Fruit fly (Drosophila melanogaster): ENCODE measurements around the gene Osi3.

The Osi3 gene

DNA sequence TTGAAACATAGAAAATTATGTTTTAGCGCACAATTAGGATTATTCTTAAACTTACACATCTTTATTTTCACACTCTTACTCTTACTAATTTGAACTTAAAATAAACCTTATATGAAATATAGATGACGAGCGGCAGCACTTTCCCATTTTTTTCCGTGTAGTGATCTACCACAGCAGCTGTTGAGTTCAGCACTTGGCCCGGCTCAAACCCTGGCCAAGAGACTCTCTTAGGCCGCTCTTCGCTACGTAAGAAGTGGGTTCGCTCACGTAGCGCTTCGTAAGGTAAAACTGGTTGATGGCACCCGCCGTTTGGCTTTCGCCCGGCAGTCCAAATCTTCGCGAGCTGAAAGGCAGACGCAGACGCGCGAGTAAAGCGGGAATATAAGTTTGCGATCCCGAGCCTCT lies 17.1 kb upstream of the Osi3 start, which contains the start of gene Osi24 (continued):
- TF ChIP-seq Opbp (GFP tag; IDR thresholded peaks at IDR 0.05; ENCODE audit: partially characterized antibody) (no peak), unc-4 (GFP tag; IDR thresholded peaks at IDR 0.05; ENCODE audit: partially characterized antibody) (no peak), Fer2 (tag; optimal IDR thresholded peaks at IDR 0.05) (no peak), tio (GFP tag; optimal IDR thresholded peaks at IDR 0.05) (peak; percentile 53), psq (GFP tag; optimal IDR thresholded peaks at IDR 0.05) (no peak), az2 (GFP tag; optimal IDR thresholded peaks at IDR 0.05) (peak; percentile 39), inv (GFP tag; IDR thresholded peaks at IDR 0.05; ENCODE audit: partially characterized antibody) (no peak), CG3726 (GFP tag; IDR thresholded peaks at IDR 0.05) (peak; percentile 64; the same call in 2 of the 3 replicates), repo (GFP tag; optimal IDR thresholded peaks at IDR 0.05) (no peak), Side (GFP tag; optimal IDR thresholded peaks at IDR 0.05) (peak; percentile 37), CG15601 (tag; optimal IDR thresholded peaks at IDR 0.05) (peak; percentile 15), Lpt (GFP tag; optimal IDR thresholded peaks at IDR 0.05) (no peak), fru (optimal IDR thresholded peaks at IDR 0.05) (no peak), phol (tag; optimal IDR thresholded peaks at IDR 0.05) (peak; percentile 58), CG7963 (GFP tag; IDR thresholded peaks at IDR 0.05; ENCODE audit: partially characterized antibody) (no peak), CG6791 (GFP tag; IDR thresholded peaks at IDR 0.05; ENCODE audit: partially characterized antibody) (no peak), luna (GFP tag; optimal IDR thresholded peaks at IDR 0.05) (no peak), CG1529 (GFP tag; optimal IDR thresholded peaks at IDR 0.05) (peak; percentile 42), Jarid2 (GFP tag; optimal IDR thresholded peaks at IDR 0.05) (peak; percentile 63), CoRest (tag; optimal IDR thresholded peaks at IDR 0.05) (peak; percentile 27), CG30020 (tag; optimal IDR thresholded peaks at IDR 0.05) (no peak), hkb (optimal IDR thresholded peaks at IDR 0.05) (no peak), hkb (GFP tag; IDR thresholded peaks at IDR 0.05) (peak; percentile 68), Poxn (GFP tag; IDR thresholded peaks at IDR 0.05) (no peak), Ada2b (GFP tag; IDR thresholded peaks at IDR 0.05) (peak; percentile 65), CG10462 (GFP tag; optimal IDR thresholded peaks at IDR 0.05) (peak; percentile 18), slbo (GFP tag; IDR thresholded peaks at IDR 0.05) (peak; percentile 60), CG3065 (GFP tag; optimal IDR thresholded peaks at IDR 0.05) (no peak), gt (GFP tag; IDR thresholded peaks at IDR 0.05) (no peak), sqz (GFP tag; optimal IDR thresholded peaks at IDR 0.05) (no peak), CG32772 (GFP tag; IDR thresholded peaks at IDR 0.05) (peak; percentile 62), Ets97D (GFP tag; optimal IDR thresholded peaks at IDR 0.05) (no peak), C15 (GFP tag; IDR thresholded peaks at IDR 0.05) (no peak), disco-r (GFP tag; optimal IDR thresholded peaks at IDR 0.05) (no peak), zfh1 (GFP tag; IDR thresholded peaks at IDR 0.05) (peak; percentile 63; the same call in 2 of the 3 replicates), Xbp1 (GFP tag; optimal IDR thresholded peaks at IDR 0.05) (peak; percentile 64), dan (GFP tag; IDR thresholded peaks at IDR 0.05) (no peak), CG7745 (tag; optimal IDR thresholded peaks at IDR 0.05) (no peak), CG13287 (GFP tag; IDR thresholded peaks at IDR 0.05; ENCODE audit: partially characterized antibody) (no peak), vnd (GFP tag; IDR thresholded peaks at IDR 0.05; ENCODE audit: partially characterized antibody) (no peak), trem (tag; optimal IDR thresholded peaks at IDR 0.05) (no peak), Hr51 (GFP tag; optimal IDR thresholded peaks at IDR 0.05) (peak in 1 of 2 experiments; percentile 73), Rx (GFP tag; IDR thresholded peaks at IDR 0.05) (peak; percentile 67), Sin3A (optimal IDR thresholded peaks at IDR 0.05) (no peak), sisA (GFP tag; IDR thresholded peaks at IDR 0.05) (peak; percentile 73), CG12299 (tag; optimal IDR thresholded peaks at IDR 0.05) (no peak), hb (GFP tag; IDR thresholded peaks at IDR 0.05; ENCODE audit: partially characterized antibody) (no peak), CG9797 (GFP tag; optimal IDR thresholded peaks at IDR 0.05) (no peak), CG14965 (GFP tag; optimal IDR thresholded peaks at IDR 0.05; ENCODE audit: borderline replicate concordance) (no peak), Hr78 (GFP tag; optimal IDR thresholded peaks at IDR 0.05) (peak in 1 of 2 experiments; percentile 41), CG15269 (tag; optimal IDR thresholded peaks at IDR 0.05) (peak; percentile 34), CG13624 (GFP tag; optimal IDR thresholded peaks at IDR 0.05) (peak; percentile 29)

All from whole organism, embryonic.